Fruit fly (Drosophila melanogaster) whole organism, pupa: ENCODE measurements around the gene CG42811.
A peak's percentile ranks its signal among the peaks of the same experiment; 100 is the strongest.

Experiments used
- CG12605 ChIP-seq: fragments of 200-800 bp; sonication (Bioruptor generic); IDR thresholded peaks from 2 replicates; pipeline ENCODE4 v1.3.6; 2022; ENCODE audit warnings: missing biosample characterization, missing genetic modification characterization
- CG13204 ChIP-seq: fragments of 200-800 bp; sonication (Bioruptor generic); optimal IDR thresholded peaks from 2 replicates; lab custom pipeline; 2018; ENCODE audit warnings: missing biosample characterization, mild to moderate bottlenecking, missing genetic modification characterization, moderate library complexity
- CG4496 ChIP-seq: fragments of 200-800 bp; sonication (Bioruptor generic); IDR thresholded peaks from 3 replicates; pipeline ENCODE4 v1.3.6; 2022; ENCODE audit warnings: missing biosample characterization, missing genetic modification characterization
- EcR ChIP-seq: fragments of 200-800 bp; sonication (Bioruptor generic); optimal IDR thresholded peaks from 3 replicates; lab custom pipeline; 2019; ENCODE audit warnings: missing biosample characterization, missing genetic modification characterization, mild to moderate bottlenecking, moderate library complexity, missing genetic modification reagents
- Pif1A ChIP-seq: fragments of 200-800 bp; sonication (Bioruptor generic); optimal IDR thresholded peaks from 3 replicates; lab custom pipeline; 2016; ENCODE audit warnings: missing biosample characterization, missing genetic modification characterization
- Pif1B ChIP-seq: fragments of 200-800 bp; sonication (Bioruptor generic); optimal IDR thresholded peaks from 3 replicates; lab custom pipeline; 2016; ENCODE audit warnings: missing biosample characterization, missing genetic modification characterization
- fd96Ca ChIP-seq: fragments of 200-800 bp; sonication (Bioruptor generic); IDR thresholded peaks from 3 replicates; pipeline ENCODE4 v1.3.6; 2022; ENCODE audit warnings: missing biosample characterization, missing genetic modification characterization

- TF ChIP-seq Pif1B: no peak
- no peak for TF ChIP-seq Pif1A (GFP tag; lab: Kevin White, UChicago)
- TF ChIP-seq CG13204 (GFP tag; lab: Kevin White, UChicago): no peak
- peak; percentile 41; the same call in 1 of the 3 replicates for TF ChIP-seq fd96Ca (GFP tag; lab: Robert Waterston, UW)
- no peak for TF ChIP-seq EcR (GFP tag; lab: Kevin White, UChicago)
- peak; percentile 35; the same call in 1 of the 3 replicates for TF ChIP-seq CG4496 (GFP tag; lab: Robert Waterston, UW)
- no peak for TF ChIP-seq CG12605 (GFP tag; lab: Robert Waterston, UW)
Observed at dm6 chr3R:24333182-24333808, 33.7 kb downstream of the CG42811 start, which contains the start of the genes Rrp5 and Dis3.
